Fruit fly (Drosophila melanogaster) whole organism, embryonic: ENCODE results near the gene Art3.
A peak's percentile ranks its signal among the peaks of the same experiment; 100 is the strongest.

Experiments used
- Antp ChIP-seq: fragments of 200-800 bp; sonication (Bioruptor generic); optimal IDR thresholded peaks from 3 replicates; lab custom pipeline; 2016; ENCODE audit warnings: missing biosample characterization, missing genetic modification characterization
- Atf3 ChIP-seq: fragments of 200-800 bp; sonication (Bioruptor generic); optimal IDR thresholded peaks from 3 replicates; lab custom pipeline; 2016; ENCODE audit warnings: missing biosample characterization, missing genetic modification characterization
- BEAF-32 ChIP-seq: fragments of 200-800 bp; sonication (Bioruptor generic); optimal IDR thresholded peaks from 3 replicates; lab custom pipeline; 2017; ENCODE audit warnings: missing biosample characterization, missing genetic modification characterization, mild to moderate bottlenecking, moderate library complexity, missing genetic modification reagents
- CG12659 ChIP-seq: fragments of 200-800 bp; sonication (Bioruptor generic); optimal IDR thresholded peaks from 3 replicates; lab custom pipeline; 2017; ENCODE audit warnings: mild to moderate bottlenecking, missing biosample characterization, missing genetic modification reagents, missing genetic modification characterization
- CG12744 ChIP-seq: fragments of 200-800 bp; sonication (Bioruptor generic); optimal IDR thresholded peaks from 2 replicates; lab custom pipeline; 2016; ENCODE audit warnings: missing biosample characterization, missing genetic modification characterization
- CG13287 ChIP-seq: fragments of 200-800 bp; sonication (Bioruptor generic); IDR thresholded peaks from 2 replicates; pipeline ENCODE4 v1.3.6; 2022; ENCODE audit warnings: missing biosample characterization, missing genetic modification characterization; ENCODE audit not compliant: partially characterized antibody
- CG17829 ChIP-seq: fragments of 200-800 bp; optimal IDR thresholded peaks from 2 replicates; lab custom pipeline; 2019; ENCODE audit warnings: missing biosample characterization, mild to moderate bottlenecking, missing genetic modification characterization, moderate library complexity
- CG30403 ChIP-seq: fragments of 200-800 bp; sonication (Bioruptor generic); optimal IDR thresholded peaks from 3 replicates; lab custom pipeline; 2016; ENCODE audit warnings: missing biosample characterization, missing genetic modification characterization
- CG31388 ChIP-seq: fragments of 200-800 bp; sonication (Bioruptor generic); optimal IDR thresholded peaks from 2 replicates; lab custom pipeline; 2016; ENCODE audit warnings: missing biosample characterization, missing genetic modification characterization
- CG33213 ChIP-seq: fragments of 200-800 bp; sonication (Bioruptor generic); optimal IDR thresholded peaks from 3 replicates; lab custom pipeline; 2016; ENCODE audit warnings: missing biosample characterization, missing genetic modification characterization
- CG34376 ChIP-seq: fragments of 200-800 bp; sonication (Bioruptor generic); optimal IDR thresholded peaks from 2 replicates; lab custom pipeline; 2018; ENCODE audit warnings: missing biosample characterization, mild to moderate bottlenecking, missing genetic modification characterization
- CG7271 ChIP-seq: fragments of 200-800 bp; sonication (Bioruptor generic); optimal IDR thresholded peaks from 2 replicates; lab custom pipeline; 2018; ENCODE audit warnings: missing biosample characterization, mild to moderate bottlenecking, missing genetic modification characterization, moderate library complexity
- CG7745 ChIP-seq: fragments of 200-800 bp; sonication (Bioruptor generic); optimal IDR thresholded peaks from 2 replicates; lab custom pipeline; 2018; ENCODE audit warnings: missing biosample characterization, mild to moderate bottlenecking, missing genetic modification characterization, moderate library complexity
- CG7928 ChIP-seq: fragments of 200-800 bp; sonication (Bioruptor generic); optimal IDR thresholded peaks from 2 replicates; lab custom pipeline; 2017; ENCODE audit warnings: missing biosample characterization, mild to moderate bottlenecking, missing genetic modification characterization
- CG8924 ChIP-seq: fragments of 200-800 bp; optimal IDR thresholded peaks from 3 replicates; lab custom pipeline; 2019; ENCODE audit warnings: missing biosample characterization, mild to moderate bottlenecking, missing genetic modification characterization, moderate library complexity
- CG9932 ChIP-seq: fragments of 200-800 bp; sonication (Bioruptor generic); IDR thresholded peaks from 2 replicates; pipeline ENCODE4 v1.3.6; 2022; ENCODE audit warnings: missing biosample characterization, missing genetic modification characterization
- Dll ChIP-seq: fragments of 200-800 bp; sonication (Bioruptor generic); IDR thresholded peaks from 4 replicates; pipeline ENCODE4 v1.3.6; 2022; ENCODE audit warnings: missing biosample characterization, missing genetic modification characterization; ENCODE audit not compliant: partially characterized antibody
- Eip74EF ChIP-seq, 2 experiments: fragments of 200-800 bp in 1 of 2; fragments of >200 bp in 1 of 2; sonication (Bioruptor generic) in 1 of 2; optimal IDR thresholded peaks; 2 replicates each; lab custom pipeline; 2017 to 2019; ENCODE audit warnings: missing biosample characterization in 2 of 2, missing genetic modification characterization in 2 of 2, mild to moderate bottlenecking in 1 of 2, moderate library complexity in 1 of 2
- Ets97D ChIP-seq: fragments of 200-800 bp; sonication (Bioruptor generic); optimal IDR thresholded peaks from 3 replicates; lab custom pipeline; 2016; ENCODE audit warnings: missing biosample characterization, missing genetic modification characterization
- Fer3 ChIP-seq: fragments of 200-800 bp; sonication (Bioruptor generic); optimal IDR thresholded peaks from 2 replicates; lab custom pipeline; 2018; ENCODE audit warnings: missing biosample characterization, mild to moderate bottlenecking, missing genetic modification characterization, moderate library complexity
- MESR4 ChIP-seq: fragments of 200-800 bp; sonication (Bioruptor generic); optimal IDR thresholded peaks from 2 replicates; lab custom pipeline; 2018; ENCODE audit warnings: missing biosample characterization, mild to moderate bottlenecking, missing genetic modification characterization, moderate library complexity
- Med ChIP-seq: fragments of 200-800 bp; sonication (Bioruptor generic); peaks from one replicate; lab custom pipeline; 2016; ENCODE audit warnings: missing biosample characterization, missing genetic modification characterization, mild to moderate bottlenecking, inconsistent platforms, moderate library complexity
- Nf-YB ChIP-seq: fragments of 200-800 bp; sonication (Bioruptor generic); optimal IDR thresholded peaks from 3 replicates; lab custom pipeline; 2019; ENCODE audit warnings: missing biosample characterization, mild to moderate bottlenecking, missing genetic modification characterization, moderate library complexity
- PHDP ChIP-seq: fragments of 200-800 bp; sonication (Bioruptor generic); optimal IDR thresholded peaks from 3 replicates; lab custom pipeline; 2018; ENCODE audit warnings: missing biosample characterization, mild to moderate bottlenecking, missing genetic modification characterization, moderate library complexity
- Pdp1 ChIP-seq, 2 experiments: fragments of 200-800 bp; sonication (Bioruptor generic); optimal IDR thresholded peaks; 3 replicates each; lab custom pipeline; 2016; ENCODE audit warnings: missing biosample characterization in 2 of 2, missing genetic modification characterization in 2 of 2, mild to moderate bottlenecking in 1 of 2, moderate library complexity in 1 of 2
- Rx ChIP-seq: fragments of 200-800 bp; sonication (Bioruptor generic); IDR thresholded peaks from 2 replicates; pipeline ENCODE4 v1.3.6; 2022; ENCODE audit warnings: missing biosample characterization, missing genetic modification characterization
- Sry-β ChIP-seq: fragments of 200-800 bp; sonication (Bioruptor generic); optimal IDR thresholded peaks from 2 replicates; lab custom pipeline; 2018; ENCODE audit warnings: missing biosample characterization, mild to moderate bottlenecking, missing genetic modification characterization, moderate library complexity
- Sry-δ ChIP-seq: fragments of 200-800 bp; sonication (Bioruptor generic); optimal IDR thresholded peaks from 2 replicates; lab custom pipeline; 2016; ENCODE audit warnings: missing biosample characterization, missing genetic modification characterization
- Stat92E ChIP-seq, 3 experiments: fragments of >200 bp in 2 of 3; fragments of 200-800 bp in 1 of 3; sonication (Bioruptor generic) in 1 of 3; optimal IDR thresholded peaks; 2 replicates each; lab custom pipeline; 2017 to 2019; ENCODE audit warnings: missing biosample characterization in 3 of 3, missing genetic modification characterization in 3 of 3, mild to moderate bottlenecking in 1 of 3, moderate library complexity in 1 of 3
- bigmax ChIP-seq: fragments of 200-800 bp; sonication (Bioruptor generic); optimal IDR thresholded peaks from 2 replicates; lab custom pipeline; 2018; ENCODE audit warnings: missing biosample characterization, mild to moderate bottlenecking, missing genetic modification characterization
- bsh ChIP-seq, 2 experiments: fragments of 200-800 bp; sonication (Bioruptor generic); optimal IDR thresholded peaks; 2 replicates each; lab custom pipeline; 2017 to 2018; ENCODE audit warnings: mild to moderate bottlenecking in 2 of 2, missing biosample characterization in 2 of 2, missing genetic modification characterization in 2 of 2, moderate library complexity in 1 of 2
- dm ChIP-seq: fragments of 200-800 bp; sonication (Bioruptor generic); optimal IDR thresholded peaks from 3 replicates; lab custom pipeline; 2016; ENCODE audit warnings: missing biosample characterization, missing genetic modification characterization
- dmrt11E ChIP-seq: fragments of 200-800 bp; sonication (Bioruptor generic); optimal IDR thresholded peaks from 3 replicates; lab custom pipeline; 2018; ENCODE audit warnings: missing biosample characterization, mild to moderate bottlenecking, missing genetic modification characterization, moderate library complexity
- eyg ChIP-seq: fragments of 200-800 bp; sonication (Bioruptor generic); optimal IDR thresholded peaks from 3 replicates; lab custom pipeline; 2016; ENCODE audit warnings: missing biosample characterization, missing genetic modification characterization
- gcm ChIP-seq: fragments of 200-800 bp; sonication (Bioruptor generic); optimal IDR thresholded peaks from 2 replicates; lab custom pipeline; 2019; ENCODE audit warnings: missing biosample characterization, mild to moderate bottlenecking, missing genetic modification characterization, moderate library complexity
- gfzf ChIP-seq: fragments of 200-800 bp; sonication (Bioruptor generic); optimal IDR thresholded peaks from 2 replicates; lab custom pipeline; 2016; ENCODE audit warnings: missing biosample characterization, mild to moderate bottlenecking, missing genetic modification characterization, moderate library complexity
- gro ChIP-seq: fragments of 200-800 bp; sonication (Bioruptor generic); optimal IDR thresholded peaks from 2 replicates; lab custom pipeline; 2016; ENCODE audit warnings: missing biosample characterization, missing genetic modification characterization
- klu ChIP-seq: fragments of 200-800 bp; sonication (Bioruptor generic); IDR thresholded peaks from 2 replicates; pipeline ENCODE4 v1.3.6; 2022; ENCODE audit warnings: missing biosample characterization, missing genetic modification characterization
- nmo ChIP-seq: fragments of 200-800 bp; sonication (Bioruptor generic); optimal IDR thresholded peaks from 2 replicates; lab custom pipeline; 2018; ENCODE audit warnings: missing biosample characterization, mild to moderate bottlenecking, missing genetic modification characterization, moderate library complexity
- phol ChIP-seq: fragments of 200-800 bp; sonication (Bioruptor generic); optimal IDR thresholded peaks from 3 replicates; lab custom pipeline; 2018; ENCODE audit warnings: missing biosample characterization, mild to moderate bottlenecking, missing genetic modification characterization, moderate library complexity
- sqz ChIP-seq: fragments of 200-800 bp; sonication (Bioruptor generic); optimal IDR thresholded peaks from 3 replicates; lab custom pipeline; 2018; ENCODE audit warnings: missing biosample characterization, mild to moderate bottlenecking, missing genetic modification characterization
- trem ChIP-seq: fragments of 200-800 bp; optimal IDR thresholded peaks from 3 replicates; lab custom pipeline; 2019; ENCODE audit warnings: missing biosample characterization, mild to moderate bottlenecking, missing genetic modification characterization, moderate library complexity
- unc-4 ChIP-seq: fragments of 200-800 bp; sonication (Bioruptor generic); IDR thresholded peaks from 2 replicates; pipeline ENCODE4 v1.3.6; 2022; ENCODE audit warnings: missing biosample characterization, missing genetic modification characterization; ENCODE audit not compliant: partially characterized antibody
- vfl ChIP-seq: fragments of 200-800 bp; sonication (Bioruptor generic); optimal IDR thresholded peaks from 2 replicates; lab custom pipeline; 2016; ENCODE audit warnings: missing biosample characterization, missing genetic modification characterization
- vnd ChIP-seq: fragments of 200-800 bp; sonication (Bioruptor generic); IDR thresholded peaks from 3 replicates; pipeline ENCODE4 v1.3.6; 2022; ENCODE audit warnings: missing biosample characterization, missing genetic modification characterization; ENCODE audit not compliant: partially characterized antibody
- zen ChIP-seq: fragments of 200-800 bp; sonication (Bioruptor generic); optimal IDR thresholded peaks from 3 replicates; lab custom pipeline; 2018; ENCODE audit warnings: missing biosample characterization, mild to moderate bottlenecking, missing genetic modification characterization, moderate library complexity
- zfh2 ChIP-seq: fragments of 200-800 bp; sonication (Bioruptor generic); optimal IDR thresholded peaks from 2 replicates; lab custom pipeline; 2016; ENCODE audit warnings: missing biosample characterization, missing genetic modification characterization

The Art3 gene

dm6 chr3R:15265406-15266040 is 36.3 kb upstream of the Art3 start, which contains the start of gene ATPsynO (continued):
- TF ChIP-seq CG30403 (GFP tag; lab: Kevin White, UChicago) = peak; percentile 17
- TF ChIP-seq gfzf (GFP tag; lab: Kevin White, UChicago) = peak; percentile 46
- TF ChIP-seq klu = no peak
- peak; percentile 14 for TF ChIP-seq PHDP (tag; lab: Kevin White, UChicago)
- TF ChIP-seq Sry-β (GFP tag; lab: Kevin White, UChicago) = peak; percentile 86
- no peak for TF ChIP-seq CG12744 (GFP tag; lab: Kevin White, UChicago)
- TF ChIP-seq BEAF-32 (GFP tag; lab: Kevin White, UChicago) = peak; percentile 57
- TF ChIP-seq CG8924 = peak; percentile 18
- TF ChIP-seq CG17829 (tag; lab: Kevin White, UChicago) = peak; percentile 69
- peak; percentile 79 for TF ChIP-seq phol (tag; lab: Kevin White, UChicago)
- TF ChIP-seq Ets97D = peak; percentile 67
- peak; percentile 22; the same call in 1 of the 2 replicates for TF ChIP-seq CG9932 (GFP tag; lab: Robert Waterston, UW)
- peak; percentile 89 for TF ChIP-seq Med (GFP tag; lab: Kevin White, UChicago)
- peak in 1 of 2 experiments; percentile 99 for TF ChIP-seq Pdp1 (GFP tag; optimal IDR thresholded peaks at IDR 0.05; lab: Kevin White, UChicago)
- TF ChIP-seq Fer3 (tag; lab: Kevin White, UChicago) = peak; percentile 23
- peak; percentile 51 for TF ChIP-seq gro (GFP tag; lab: Kevin White, UChicago)
- TF ChIP-seq Atf3 = no peak
- TF ChIP-seq zen (tag; lab: Kevin White, UChicago) = peak; percentile 41
- TF ChIP-seq trem (tag; lab: Kevin White, UChicago) = peak; percentile 69
- TF ChIP-seq eyg (GFP tag; lab: Kevin White, UChicago) = peak; percentile 11
- TF ChIP-seq zfh2 (GFP tag; lab: Kevin White, UChicago) = no peak
- peak; percentile 64 for TF ChIP-seq Sry-δ (GFP tag; lab: Kevin White, UChicago)
- TF ChIP-seq unc-4 = peak; percentile 20; the same call in 1 of the 2 replicates
- TF ChIP-seq vfl (GFP tag; lab: Kevin White, UChicago) = peak; percentile 8
- TF ChIP-seq CG13287 = peak; percentile 59; the same call in 1 of the 2 replicates
- TF ChIP-seq CG7928 (GFP tag; lab: Kevin White, UChicago) = peak; percentile 99
- no peak for TF ChIP-seq Rx (GFP tag; lab: Robert Waterston, UW)
- TF ChIP-seq vnd (GFP tag; lab: Robert Waterston, UW) = 0 out of 3 replicates have a peak, but pooled peaks have one; percentile 32
- no peak for TF ChIP-seq CG31388 (GFP tag; lab: Kevin White, UChicago)
- TF ChIP-seq dmrt11E (tag; lab: Kevin White, UChicago) = peak; percentile 26
- TF ChIP-seq dm = peak; percentile 57
- peak; percentile 35 for TF ChIP-seq CG33213
- no peak for TF ChIP-seq bsh (GFP tag; optimal IDR thresholded peaks at IDR 0.05; lab: Kevin White, UChicago)
- peak; percentile 93 for TF ChIP-seq MESR4 (GFP tag; lab: Kevin White, UChicago)
- TF ChIP-seq Dll (GFP tag; lab: Robert Waterston, UW) = 0 out of 4 replicates have a peak, but pooled peaks have one; percentile 29
- peak; percentile 5 for TF ChIP-seq Nf-YB (GFP tag; lab: Kevin White, UChicago)
- TF ChIP-seq Eip74EF (GFP tag; optimal IDR thresholded peaks at IDR 0.05; lab: Kevin White, UChicago) = no peak
- TF ChIP-seq sqz (GFP tag; lab: Kevin White, UChicago) = no peak
- TF ChIP-seq Stat92E (GFP tag; optimal IDR thresholded peaks at IDR 0.05; lab: Kevin White, UChicago) = peak in 1 of 3 experiments; percentile 6
- TF ChIP-seq CG12659 (GFP tag; lab: Kevin White, UChicago) = peak; percentile 62
- TF ChIP-seq CG7745 (tag; lab: Kevin White, UChicago) = no peak
- TF ChIP-seq bigmax = peak; percentile 86
- peak; percentile 63 for TF ChIP-seq nmo (GFP tag; lab: Kevin White, UChicago)
- no peak for TF ChIP-seq Antp (GFP tag; lab: Kevin White, UChicago)
- TF ChIP-seq CG34376 = peak; percentile 2
- peak; percentile 29 for TF ChIP-seq gcm
- peak; percentile 12 for TF ChIP-seq CG7271 (tag; lab: Kevin White, UChicago)
